1 fruit fly cellular context compared by ENCODE assay signal in genomic region chr2L:14462644-14463394, dm6.
A peak's percentile ranks its signal among the peaks of the same experiment; 100 is the strongest.
TF ChIP-seq lines count a peak whose summit lies in the region.

No protein-coding gene starts in this region.

TF ChIP-seq in whole organism, embryonic, 481 proteins besides CTCF, POLR2A, EP300 and RAD21 (continued from another document and continues in another):
- TF ChIP-seq Usf (GFP tag; optimal IDR thresholded peaks at IDR 0.05; lab: Kevin White, UChicago) (peak; percentile 26), Side (GFP tag; optimal IDR thresholded peaks at IDR 0.05; lab: Kevin White, UChicago) (no peak), tna (GFP tag; IDR thresholded peaks at IDR 0.05; lab: Robert Waterston, UW; ENCODE audit: partially characterized antibody) (no peak), fd96Cb (tag; optimal IDR thresholded peaks at IDR 0.05; lab: Kevin White, UChicago) (peak; percentile 90), sim (GFP tag; IDR thresholded peaks at IDR 0.05; lab: Robert Waterston, UW) (peak; percentile 37; the same call in 1 of the 2 replicates), Sin3A (optimal IDR thresholded peaks at IDR 0.05; lab: Kevin White, UChicago) (no peak), usp (GFP tag; optimal IDR thresholded peaks at IDR 0.05; lab: Kevin White, UChicago) (no peak), CG12769 (tag; optimal IDR thresholded peaks at IDR 0.05; lab: Kevin White, UChicago) (peak; percentile 3), emc (GFP tag; optimal IDR thresholded peaks at IDR 0.05; lab: Kevin White, UChicago) (no peak), Aef1 (GFP tag; IDR thresholded peaks at IDR 0.05; lab: Robert Waterston, UW) (no peak), Fer1 (GFP tag; optimal IDR thresholded peaks at IDR 0.05; lab: Kevin White, UChicago) (peak; percentile 65), h (optimal IDR thresholded peaks at IDR 0.05; lab: Kevin White, UChicago) (no peak), br (optimal IDR thresholded peaks at IDR 0.05; lab: Kevin White, UChicago) (no peak), jing (GFP tag; optimal IDR thresholded peaks at IDR 0.05; lab: Kevin White, UChicago) (peak; percentile 37), pho (GFP tag; optimal IDR thresholded peaks at IDR 0.05; lab: Kevin White, UChicago) (no peak), NC2β (GFP tag; optimal IDR thresholded peaks at IDR 0.05; lab: Kevin White, UChicago) (no peak), Optix (GFP tag; IDR thresholded peaks at IDR 0.05; lab: Robert Waterston, UW) (no peak), Poxn (GFP tag; IDR thresholded peaks at IDR 0.05; lab: Robert Waterston, UW) (no peak), CG12155 (GFP tag; optimal IDR thresholded peaks at IDR 0.05; lab: Kevin White, UChicago) (no peak), Chrac-16 (GFP tag; optimal IDR thresholded peaks at IDR 0.05; lab: Kevin White, UChicago) (peak; percentile 30), lmd (GFP tag; IDR thresholded peaks at IDR 0.05; lab: Robert Waterston, UW) (peak; percentile 17; the same call in 1 of the 2 replicates), CG16813 (GFP tag; IDR thresholded peaks at IDR 0.05; lab: Robert Waterston, UW; ENCODE audit: partially characterized antibody) (no peak), Nf-YC (tag; optimal IDR thresholded peaks at IDR 0.05; lab: Kevin White, UChicago) (peak; percentile 45), CG4282 (GFP tag; optimal IDR thresholded peaks at IDR 0.05; lab: Kevin White, UChicago) (no peak), Bdp1 (GFP tag; optimal IDR thresholded peaks at IDR 0.05; lab: Kevin White, UChicago) (no peak), CG6813 (GFP tag; optimal IDR thresholded peaks at IDR 0.05; lab: Kevin White, UChicago) (peak; percentile 59), Hr51 (GFP tag; optimal IDR thresholded peaks at IDR 0.05; lab: Kevin White, UChicago) (peak in 1 of 2 experiments; percentile 74), kay (GFP tag; optimal IDR thresholded peaks at IDR 0.05; lab: Kevin White, UChicago) (peak; percentile 64), Fer3 (tag; optimal IDR thresholded peaks at IDR 0.05; lab: Kevin White, UChicago) (peak; percentile 63), org-1 (GFP tag; optimal IDR thresholded peaks at IDR 0.05; lab: Kevin White, UChicago) (peak; percentile 44), hth (optimal IDR thresholded peaks at IDR 0.05; lab: Kevin White, UChicago) (peak; percentile 79), tin (GFP tag; optimal IDR thresholded peaks at IDR 0.05; lab: Kevin White, UChicago) (peak; percentile 75), CG2120 (GFP tag; optimal IDR thresholded peaks at IDR 0.05; lab: Kevin White, UChicago) (no peak), en (GFP tag; optimal IDR thresholded peaks at IDR 0.05; lab: Kevin White, UChicago) (peak; percentile 35), tgo (GFP tag; IDR thresholded peaks at IDR 0.05; lab: Robert Waterston, UW) (no peak), zfh1 (GFP tag; IDR thresholded peaks at IDR 0.05; lab: Robert Waterston, UW) (0 out of 3 replicates have a peak, but pooled peaks have one; percentile 53), maf-S (GFP tag; optimal IDR thresholded peaks at IDR 0.05; lab: Kevin White, UChicago) (no peak), CG2202 (tag; optimal IDR thresholded peaks at IDR 0.05; lab: Kevin White, UChicago) (peak; percentile 63), p53 (GFP tag; optimal IDR thresholded peaks at IDR 0.05; lab: Kevin White, UChicago) (no peak), ap (GFP tag; IDR thresholded peaks at IDR 0.05; lab: Robert Waterston, UW) (0 out of 2 replicates have a peak, but pooled peaks have one; percentile 43), CG12104 (GFP tag; optimal IDR thresholded peaks at IDR 0.05; lab: Kevin White, UChicago) (no peak), tio (GFP tag; optimal IDR thresholded peaks at IDR 0.05; lab: Kevin White, UChicago) (peak; percentile 59), Xbp1 (GFP tag; optimal IDR thresholded peaks at IDR 0.05; lab: Kevin White, UChicago) (peak; percentile 46), vvl (GFP tag; IDR thresholded peaks at IDR 0.05; lab: Robert Waterston, UW) (peak; percentile 48; the same call in 1 of the 2 replicates), scrt (GFP tag; optimal IDR thresholded peaks at IDR 0.05; lab: Kevin White, UChicago) (peak; percentile 42), Atf6 (GFP tag; IDR thresholded peaks at IDR 0.05; lab: Robert Waterston, UW) (peak; percentile 51; the same call in 1 of the 2 replicates), sob (GFP tag; IDR thresholded peaks at IDR 0.05; lab: Robert Waterston, UW) (no peak), Eip74EF (GFP tag; optimal IDR thresholded peaks at IDR 0.05; lab: Kevin White, UChicago) (peak in 1 of 2 experiments; percentile 69), CG12071 (GFP tag; optimal IDR thresholded peaks at IDR 0.05; lab: Kevin White, UChicago) (peak; percentile 45), Dfd (GFP tag; optimal IDR thresholded peaks at IDR 0.05; lab: Kevin White, UChicago) (no peak), exex (tag; optimal IDR thresholded peaks at IDR 0.05; lab: Kevin White, UChicago) (no peak), cas (GFP tag; IDR thresholded peaks at IDR 0.05; lab: Robert Waterston, UW) (no peak), CG6689 (GFP tag; IDR thresholded peaks at IDR 0.05; lab: Robert Waterston, UW) (peak; percentile 83), D19B (GFP tag; optimal IDR thresholded peaks at IDR 0.05; lab: Kevin White, UChicago) (peak; percentile 87), chif (GFP tag; optimal IDR thresholded peaks at IDR 0.05; lab: Kevin White, UChicago) (peak in 1 of 2 experiments; percentile 43), ewg (GFP tag; optimal IDR thresholded peaks at IDR 0.05; lab: Kevin White, UChicago) (peak; percentile 41), CG16815 (GFP tag; optimal IDR thresholded peaks at IDR 0.05; lab: Kevin White, UChicago) (peak; percentile 66), da (GFP tag; optimal IDR thresholded peaks at IDR 0.05; lab: Kevin White, UChicago) (no peak), CG11456 (GFP tag; IDR thresholded peaks at IDR 0.05; lab: Robert Waterston, UW) (no peak), hkb (optimal IDR thresholded peaks at IDR 0.05; lab: Kevin White, UChicago) (no peak), hkb (GFP tag; IDR thresholded peaks at IDR 0.05; lab: Robert Waterston, UW) (peak; percentile 43; the same call in 1 of the 2 replicates), CG10959 (GFP tag; IDR thresholded peaks at IDR 0.05; lab: Robert Waterston, UW) (0 out of 2 replicates have a peak, but pooled peaks have one; percentile 10), Adf1 (GFP tag; IDR thresholded peaks at IDR 0.05; lab: Robert Waterston, UW) (no peak), Sry-δ (GFP tag; optimal IDR thresholded peaks at IDR 0.05; lab: Kevin White, UChicago) (no peak), CG3163 (GFP tag; optimal IDR thresholded peaks at IDR 0.05; lab: Kevin White, UChicago) (no peak), Gsc (GFP tag; IDR thresholded peaks at IDR 0.05; lab: Robert Waterston, UW) (no peak), stwl (tag; optimal IDR thresholded peaks at IDR 0.05; lab: Kevin White, UChicago) (peak; percentile 37), Asciz (GFP tag; optimal IDR thresholded peaks at IDR 0.05; lab: Kevin White, UChicago) (peak; percentile 85), CG10462 (GFP tag; optimal IDR thresholded peaks at IDR 0.05; lab: Kevin White, UChicago) (peak; percentile 45), ssp (GFP tag; IDR thresholded peaks at IDR 0.05; lab: Robert Waterston, UW) (no peak), CG4424 (GFP tag; optimal IDR thresholded peaks at IDR 0.05; lab: Kevin White, UChicago) (peak; percentile 85), Atf-2 (GFP tag; optimal IDR thresholded peaks at IDR 0.05; lab: Kevin White, UChicago) (no peak), Trl (optimal IDR thresholded peaks at IDR 0.05; lab: Kevin White, UChicago) (no peak), Trl (GFP tag; optimal IDR thresholded peaks at IDR 0.05; lab: Kevin White, UChicago) (no peak), gsb-n (tag; optimal IDR thresholded peaks at IDR 0.05; lab: Kevin White, UChicago) (peak; percentile 73), CG17912 (GFP tag; optimal IDR thresholded peaks at IDR 0.05; lab: Kevin White, UChicago) (no peak), Doc2 (GFP tag; IDR thresholded peaks at IDR 0.05; lab: Robert Waterston, UW) (no peak), CG15073 (GFP tag; optimal IDR thresholded peaks at IDR 0.05; lab: Kevin White, UChicago) (no peak), Nf-YB (GFP tag; optimal IDR thresholded peaks at IDR 0.05; lab: Kevin White, UChicago) (peak; percentile 53), CG10267 (tag; optimal IDR thresholded peaks at IDR 0.05; lab: Kevin White, UChicago) (peak; percentile 87), CG11504 (tag; optimal IDR thresholded peaks at IDR 0.05; lab: Kevin White, UChicago) (peak; percentile 84), CG4854 (GFP tag; optimal IDR thresholded peaks at IDR 0.05; lab: Kevin White, UChicago) (no peak), bigmax (GFP tag; optimal IDR thresholded peaks at IDR 0.05; lab: Kevin White, UChicago) (no peak), Dbx (GFP tag; IDR thresholded peaks at IDR 0.05; lab: Robert Waterston, UW) (no peak), pb (GFP tag; optimal IDR thresholded peaks at IDR 0.05; lab: Kevin White, UChicago) (no peak), ftz-f1 (GFP tag; optimal IDR thresholded peaks at IDR 0.05; lab: Kevin White, UChicago) (no peak), CoRest (tag; optimal IDR thresholded peaks at IDR 0.05; lab: Kevin White, UChicago) (peak; percentile 85), Fer2 (tag; optimal IDR thresholded peaks at IDR 0.05; lab: Kevin White, UChicago) (peak; percentile 21), nom (GFP tag; optimal IDR thresholded peaks at IDR 0.05; lab: Kevin White, UChicago) (no peak), Nf-YA (GFP tag; IDR thresholded peaks at IDR 0.05; lab: Robert Waterston, UW) (no peak), stc (GFP tag; IDR thresholded peaks at IDR 0.05; lab: Robert Waterston, UW) (peak; percentile 84), amos (GFP tag; IDR thresholded peaks at IDR 0.05; lab: Robert Waterston, UW; ENCODE audit: partially characterized antibody) (no peak), Neu2 (GFP tag; optimal IDR thresholded peaks at IDR 0.05; lab: Kevin White, UChicago; ENCODE audit: borderline replicate concordance) (no peak), cg (GFP tag; optimal IDR thresholded peaks at IDR 0.05; lab: Kevin White, UChicago) (no peak), CG1792 (GFP tag; optimal IDR thresholded peaks at IDR 0.05; lab: Kevin White, UChicago) (no peak), CG14014 (GFP tag; IDR thresholded peaks at IDR 0.05; lab: Robert Waterston, UW) (no peak), ranshi (GFP tag; IDR thresholded peaks at IDR 0.05; lab: Robert Waterston, UW) (peak; percentile 27; the same call in 1 of the 2 replicates), Hsf (GFP tag; optimal IDR thresholded peaks at IDR 0.05; lab: Kevin White, UChicago) (peak; percentile 40), CG10654 (GFP tag; optimal IDR thresholded peaks at IDR 0.05; lab: Kevin White, UChicago) (peak; percentile 79), CG34224 (GFP tag; IDR thresholded peaks at IDR 0.05; lab: Robert Waterston, UW; ENCODE audit: partially characterized antibody) (no peak), bcd (GFP tag; optimal IDR thresholded peaks at IDR 0.05; lab: Kevin White, UChicago) (peak; percentile 68), disco-r (GFP tag; optimal IDR thresholded peaks at IDR 0.05; lab: Kevin White, UChicago) (no peak), Dad (GFP tag; optimal IDR thresholded peaks at IDR 0.05; lab: Kevin White, UChicago) (no peak), CG3065 (GFP tag; optimal IDR thresholded peaks at IDR 0.05; lab: Kevin White, UChicago) (no peak), CG31441 (GFP tag; IDR thresholded peaks at IDR 0.05; lab: Robert Waterston, UW) (peak; percentile 88), yki (optimal IDR thresholded peaks at IDR 0.05; lab: Kevin White, UChicago) (no peak), Ets65A (GFP tag; lab: Kevin White, UChicago) (no peak), Spps (tag; optimal IDR thresholded peaks at IDR 0.05; lab: Kevin White, UChicago) (peak; percentile 81), NK7.1 (GFP tag; optimal IDR thresholded peaks at IDR 0.05; lab: Kevin White, UChicago) (no peak), prd (optimal IDR thresholded peaks at IDR 0.05; lab: Kevin White, UChicago) (no peak), prd (GFP tag; IDR thresholded peaks at IDR 0.05; lab: Robert Waterston, UW) (peak; percentile 84), Deaf1 (tag; optimal IDR thresholded peaks at IDR 0.05; lab: Kevin White, UChicago) (peak; percentile 12), CG32772 (GFP tag; IDR thresholded peaks at IDR 0.05; lab: Robert Waterston, UW) (peak; percentile 85), CG3847 (GFP tag; IDR thresholded peaks at IDR 0.05; lab: Robert Waterston, UW) (no peak), CG4730 (GFP tag; IDR thresholded peaks at IDR 0.05; lab: Robert Waterston, UW) (no peak; the same call in 1 of the 2 replicates), ken (GFP tag; IDR thresholded peaks at IDR 0.05; lab: Robert Waterston, UW) (0 out of 3 replicates have a peak, but pooled peaks have one; percentile 12), CG14441 (GFP tag; IDR thresholded peaks at IDR 0.05; lab: Robert Waterston, UW) (peak; percentile 70), Atf3 (GFP tag; optimal IDR thresholded peaks at IDR 0.05; lab: Kevin White, UChicago) (no peak), so (GFP tag; IDR thresholded peaks at IDR 0.05; lab: Robert Waterston, UW) (peak; percentile 87; the same call in 2 of the 3 replicates), croc (GFP tag; conservative IDR thresholded peaks at IDR 0.05; lab: Robert Waterston, UW) (peak; percentile 83), CG3726 (GFP tag; IDR thresholded peaks at IDR 0.05; lab: Robert Waterston, UW) (peak; percentile 67; the same call in 1 of the 3 replicates), Antp (GFP tag; optimal IDR thresholded peaks at IDR 0.05; lab: Kevin White, UChicago) (peak; percentile 43), Ptx1 (GFP tag; IDR thresholded peaks at IDR 0.05; lab: Robert Waterston, UW) (peak; percentile 59), ash1 (GFP tag; optimal IDR thresholded peaks at IDR 0.05; lab: Kevin White, UChicago) (no peak), gsb (GFP tag; IDR thresholded peaks at IDR 0.05; lab: Robert Waterston, UW) (peak; percentile 21; the same call in 1 of the 2 replicates), pzg (GFP tag; optimal IDR thresholded peaks at IDR 0.05; lab: Kevin White, UChicago) (no peak), nmo (GFP tag; optimal IDR thresholded peaks at IDR 0.05; lab: Kevin White, UChicago) (peak; percentile 89), jumu (GFP tag; optimal IDR thresholded peaks at IDR 0.05; lab: Kevin White, UChicago) (no peak), row (GFP tag; IDR thresholded peaks at IDR 0.05; lab: Robert Waterston, UW) (peak; percentile 71), Ada2b (GFP tag; IDR thresholded peaks at IDR 0.05; lab: Robert Waterston, UW) (no peak), CG11696 (GFP tag; IDR thresholded peaks at IDR 0.05; lab: Robert Waterston, UW) (0 out of 2 replicates have a peak, but pooled peaks have one; percentile 29), CG1233 (GFP tag; optimal IDR thresholded peaks at IDR 0.05; lab: Kevin White, UChicago) (peak; percentile 63), Rfx (GFP tag; IDR thresholded peaks at IDR 0.05; lab: Robert Waterston, UW) (no peak), CkIIα-i1 (GFP tag; IDR thresholded peaks at IDR 0.05; lab: Robert Waterston, UW) (no peak)
